Worm (Caenorhabditis elegans) whole organism, late embryonic: Measurements from ENCODE around the gene R160.14.

Experiments
- C08G9.2 ChIP-seq: sonication (generic microtip); optimal IDR thresholded peaks from 2 replicates; lab custom pipeline; 2016; ENCODE audit warnings: mild to moderate bottlenecking, missing genetic modification characterization, moderate library complexity, missing compliant biosample characterization
- C38D4.7 ChIP-seq: fragments of 200-800 bp; sonication (Bioruptor generic); optimal IDR thresholded peaks from 2 replicates; lab custom pipeline; 2018; ENCODE audit warnings: mild to moderate bottlenecking, missing genetic modification characterization, moderate library complexity, missing compliant biosample characterization
- T23F11.4 ChIP-seq: fragments of 200-800 bp; sonication (Bioruptor generic); optimal IDR thresholded peaks from 2 replicates; lab custom pipeline; 2018; ENCODE audit warnings: mild to moderate bottlenecking, missing genetic modification characterization, missing compliant biosample characterization
- Y22D7AL.16 ChIP-seq: sonication (generic microtip); optimal IDR thresholded peaks from 2 replicates; lab custom pipeline; 2016; ENCODE audit warnings: missing genetic modification characterization, missing compliant biosample characterization
- ahr-1 ChIP-seq: sonication (generic microtip); optimal IDR thresholded peaks from 2 replicates; lab custom pipeline; 2016; ENCODE audit warnings: missing genetic modification characterization, missing compliant biosample characterization
- ceh-14 ChIP-seq: sonication (generic microtip); optimal IDR thresholded peaks from 2 replicates; lab custom pipeline; 2016; ENCODE audit warnings: missing genotype, missing genetic modification characterization, missing compliant biosample characterization
- ceh-18 ChIP-seq: sonication (generic microtip); optimal IDR thresholded peaks from 2 replicates; lab custom pipeline; 2016; ENCODE audit warnings: missing genetic modification characterization, missing compliant biosample characterization
- ceh-2 ChIP-seq: sonication (generic microtip); optimal IDR thresholded peaks from 2 replicates; lab custom pipeline; 2016; ENCODE audit warnings: missing genotype, missing genetic modification characterization, missing compliant biosample characterization
- ceh-22 ChIP-seq: sonication (generic microtip); optimal IDR thresholded peaks from 2 replicates; lab custom pipeline; 2017; ENCODE audit warnings: missing biosample characterization, missing genetic modification characterization
- ceh-24 ChIP-seq: sonication (generic microtip); optimal IDR thresholded peaks from 2 replicates; lab custom pipeline; 2016; ENCODE audit warnings: mild to moderate bottlenecking, missing genetic modification characterization, missing compliant biosample characterization
- ceh-31 ChIP-seq: sonication (generic microtip); optimal IDR thresholded peaks from 2 replicates; lab custom pipeline; 2016; ENCODE audit warnings: missing genetic modification characterization, missing compliant biosample characterization
- ceh-45 ChIP-seq: fragments of 200-800 bp; sonication (Bioruptor generic); IDR thresholded peaks from 2 replicates; pipeline ENCODE4 v1.3.6; 2022; ENCODE audit warnings: missing genetic modification reagents, missing genetic modification characterization, missing compliant biosample characterization
- ceh-6 ChIP-seq: fragments of 200-800 bp; sonication (Bioruptor generic); optimal IDR thresholded peaks from 2 replicates; lab custom pipeline; 2018; ENCODE audit warnings: mild to moderate bottlenecking, missing genetic modification characterization, missing compliant biosample characterization
- ceh-9 ChIP-seq: sonication (generic microtip); optimal IDR thresholded peaks from 2 replicates; lab custom pipeline; 2016; ENCODE audit warnings: mild to moderate bottlenecking, missing genetic modification characterization, inconsistent platforms, missing compliant biosample characterization
- dmd-4 ChIP-seq: sonication (generic microtip); optimal IDR thresholded peaks from 2 replicates; lab custom pipeline; 2016; ENCODE audit warnings: borderline replicate concordance, missing genetic modification characterization, missing compliant biosample characterization
- dve-1 ChIP-seq: sonication (generic microtip); optimal IDR thresholded peaks from 2 replicates; lab custom pipeline; 2017; ENCODE audit warnings: antibody characterized with exemption, mild to moderate bottlenecking, missing genetic modification characterization, missing compliant biosample characterization
- elt-4 ChIP-seq: sonication (generic microtip); optimal IDR thresholded peaks from 2 replicates; lab custom pipeline; 2016; ENCODE audit warnings: missing genetic modification characterization, missing compliant biosample characterization
- fkh-6 ChIP-seq: sonication (generic microtip); optimal IDR thresholded peaks from 2 replicates; lab custom pipeline; 2016; ENCODE audit warnings: missing genetic modification characterization, missing compliant biosample characterization
- gmeb-2 ChIP-seq: sonication (generic microtip); optimal IDR thresholded peaks from 2 replicates; lab custom pipeline; 2016; ENCODE audit warnings: missing genetic modification characterization, inconsistent platforms, missing compliant biosample characterization
- hlh-13 ChIP-seq: fragments of 200-800 bp; sonication (Bioruptor generic); optimal IDR thresholded peaks from 2 replicates; lab custom pipeline; 2018; ENCODE audit warnings: mild to moderate bottlenecking, missing genetic modification characterization, missing compliant biosample characterization
- hlh-15 ChIP-seq: sonication (generic microtip); optimal IDR thresholded peaks from 2 replicates; lab custom pipeline; 2016; ENCODE audit warnings: missing genetic modification characterization, missing compliant biosample characterization
- hlh-30 ChIP-seq: sonication (generic microtip); optimal IDR thresholded peaks from 2 replicates; lab custom pipeline; 2017; ENCODE audit warnings: antibody characterized with exemption, missing genetic modification characterization, missing compliant biosample characterization; ENCODE audit not compliant: insufficient read depth
- hlh-8 ChIP-seq: sonication (generic microtip); optimal IDR thresholded peaks from 2 replicates; lab custom pipeline; 2016; ENCODE audit warnings: missing genotype, missing genetic modification characterization, missing compliant biosample characterization
- lim-6 ChIP-seq: sonication (generic microtip); optimal IDR thresholded peaks from 2 replicates; lab custom pipeline; 2016; ENCODE audit warnings: missing genetic modification characterization, missing compliant biosample characterization
- mec-3 ChIP-seq: sonication (generic microtip); optimal IDR thresholded peaks from 2 replicates; lab custom pipeline; 2016; ENCODE audit warnings: borderline replicate concordance, missing genetic modification characterization, missing compliant biosample characterization
- nhr-11 ChIP-seq: fragments of 150-350 bp; optimal IDR thresholded peaks from 2 replicates; lab custom pipeline; 2014; ENCODE audit warnings: missing biosample characterization, missing genetic modification characterization
- npax-4 ChIP-seq: sonication (generic microtip); optimal IDR thresholded peaks from 2 replicates; lab custom pipeline; 2016; ENCODE audit warnings: missing genetic modification characterization, missing compliant biosample characterization
- pag-3 ChIP-seq: sonication (generic microtip); optimal IDR thresholded peaks from 2 replicates; lab custom pipeline; 2016; ENCODE audit warnings: missing compliant biosample characterization, missing genetic modification characterization, borderline replicate concordance
- pat-9 ChIP-seq: fragments of 200-800 bp; sonication (Bioruptor generic); optimal IDR thresholded peaks from 2 replicates; lab custom pipeline; 2018; ENCODE audit warnings: mild to moderate bottlenecking, missing genetic modification characterization, moderate library complexity, missing compliant biosample characterization
- pqm-1 ChIP-seq: sonication (generic microtip); optimal IDR thresholded peaks from 2 replicates; lab custom pipeline; 2016; ENCODE audit warnings: missing genetic modification characterization, missing compliant biosample characterization
- ref-2 ChIP-seq: sonication (generic microtip); optimal IDR thresholded peaks from 2 replicates; lab custom pipeline; 2016; ENCODE audit warnings: missing genetic modification characterization, missing compliant biosample characterization
- rnt-1 ChIP-seq: sonication (generic microtip); optimal IDR thresholded peaks from 2 replicates; lab custom pipeline; 2016; ENCODE audit warnings: missing genetic modification characterization, missing compliant biosample characterization
- sox-2 ChIP-seq: fragments of 200-800 bp; sonication (Bioruptor generic); IDR thresholded peaks from 2 replicates; pipeline ENCODE4 v1.3.6; 2022; ENCODE audit warnings: missing genetic modification reagents, missing genetic modification characterization, missing compliant biosample characterization
- sox-4 ChIP-seq: sonication (generic microtip); optimal IDR thresholded peaks from 2 replicates; lab custom pipeline; 2017; ENCODE audit warnings: mild to moderate bottlenecking, missing genetic modification characterization, inconsistent platforms, missing compliant biosample characterization
- tbx-2 ChIP-seq: sonication (generic microtip); optimal IDR thresholded peaks from 2 replicates; lab custom pipeline; 2016; ENCODE audit warnings: missing genetic modification characterization, missing compliant biosample characterization
- tbx-7 ChIP-seq: sonication (generic microtip); optimal IDR thresholded peaks from 2 replicates; lab custom pipeline; 2016; ENCODE audit warnings: missing genotype, missing genetic modification characterization, missing compliant biosample characterization
- ttx-3 ChIP-seq: sonication (generic microtip); optimal IDR thresholded peaks from 2 replicates; lab custom pipeline; 2016; ENCODE audit warnings: missing genetic modification reagents, missing genetic modification characterization, missing compliant biosample characterization
- unc-55 ChIP-seq: sonication (generic microtip); optimal IDR thresholded peaks from 2 replicates; lab custom pipeline; 2017; ENCODE audit warnings: missing biosample characterization, missing genetic modification reagents, missing genetic modification characterization
- unc-86 ChIP-seq: sonication (generic microtip); optimal IDR thresholded peaks from 2 replicates; lab custom pipeline; 2016; ENCODE audit warnings: missing genetic modification characterization, missing compliant biosample characterization
- ztf-16 ChIP-seq: sonication (generic microtip); optimal IDR thresholded peaks from 2 replicates; lab custom pipeline; 2017; ENCODE audit warnings: missing genetic modification characterization, missing compliant biosample characterization

The R160.14 gene

ce11 chrX:4409591-4410279, 37.8 kb upstream of the R160.14 start:
- TF ChIP-seq sox-4 = no peak
- no peak for TF ChIP-seq T23F11.4 (GFP tag; lab: Kevin White, UChicago)
- no peak for TF ChIP-seq tbx-2
- TF ChIP-seq pat-9 (tag; lab: Kevin White, UChicago) = no peak
- TF ChIP-seq ceh-14 (tag; lab: Kevin White, UChicago) = no peak
- TF ChIP-seq ttx-3 (tag; lab: Kevin White, UChicago) = no peak
- no peak for TF ChIP-seq hlh-8 (tag; lab: Kevin White, UChicago)
- no peak for TF ChIP-seq npax-4
- no peak for TF ChIP-seq unc-55 (GFP tag; lab: Kevin White, UChicago)
- TF ChIP-seq ceh-45 (GFP tag; lab: Robert Waterston, UW) = no peak
- no peak for TF ChIP-seq ahr-1
- TF ChIP-seq dve-1 = no peak
- TF ChIP-seq sox-2 (GFP tag; lab: Robert Waterston, UW) = no peak
- TF ChIP-seq elt-4 (tag; lab: Kevin White, UChicago) = no peak
- TF ChIP-seq ceh-24 (tag; lab: Kevin White, UChicago) = no peak
- no peak for TF ChIP-seq gmeb-2

ce11 chrX:4408466-4408865, 36.6 kb upstream of the R160.14 start:
- TF ChIP-seq Y22D7AL.16 (tag; lab: Kevin White, UChicago) (no peak), pag-3 (tag; lab: Kevin White, UChicago) (no peak), hlh-30 (no peak), hlh-15 (tag; lab: Kevin White, UChicago) (no peak), hlh-13 (GFP tag; lab: Kevin White, UChicago) (no peak), pqm-1 (tag; lab: Kevin White, UChicago) (no peak), ceh-18 (tag; lab: Kevin White, UChicago) (no peak), dve-1 (no peak), mec-3 (no peak), nhr-11 (tag; lab: Kevin White, UChicago) (no peak)

- TF ChIP-seq ceh-9 (no peak), pat-9 (tag; lab: Kevin White, UChicago) (no peak), tbx-7 (tag; lab: Kevin White, UChicago) (no peak), npax-4 (no peak), pag-3 (tag; lab: Kevin White, UChicago) (no peak), ceh-22 (tag; lab: Kevin White, UChicago) (no peak), sox-2 (GFP tag; lab: Robert Waterston, UW) (no peak), sox-4 (no peak), ttx-3 (tag; lab: Kevin White, UChicago) (no peak), hlh-8 (tag; lab: Kevin White, UChicago) (no peak), ahr-1 (no peak), fkh-6 (no peak), elt-4 (tag; lab: Kevin White, UChicago) (no peak), dmd-4 (tag; lab: Kevin White, UChicago) (no peak), hlh-13 (GFP tag; lab: Kevin White, UChicago) (no peak), ceh-6 (no peak), tbx-2 (no peak), pqm-1 (tag; lab: Kevin White, UChicago) (no peak), C08G9.2 (tag; lab: Kevin White, UChicago) (no peak), nhr-11 (tag; lab: Kevin White, UChicago) (no peak)
These were observed 32.8 kb upstream of the R160.14 start for ce11 chrX:4404717-4405116.

ce11 chrX:4402854-4403253, 31.0 kb upstream of the R160.14 start, which contains the start of gene D1079.1:
Gene D1079.1, plus strand, starts transcription at chrX:4403154.
- TF ChIP-seq mec-3 (no peak), ref-2 (tag; lab: Kevin White, UChicago) (no peak), fkh-6 (no peak), dve-1 (no peak)

- TF ChIP-seq ahr-1 (no peak), ttx-3 (tag; lab: Kevin White, UChicago) (no peak), C38D4.7 (GFP tag; lab: Kevin White, UChicago) (no peak), ceh-2 (tag; lab: Kevin White, UChicago) (no peak), tbx-2 (no peak), pat-9 (tag; lab: Kevin White, UChicago) (no peak), ztf-16 (tag; lab: Kevin White, UChicago) (no peak), npax-4 (no peak), hlh-15 (tag; lab: Kevin White, UChicago) (no peak), hlh-8 (tag; lab: Kevin White, UChicago) (no peak), ceh-31 (tag; lab: Kevin White, UChicago) (no peak), rnt-1 (no peak), unc-86 (no peak), ceh-22 (tag; lab: Kevin White, UChicago) (no peak), dve-1 (no peak), lim-6 (tag; lab: Kevin White, UChicago) (no peak), ceh-45 (GFP tag; lab: Robert Waterston, UW) (no peak)
These were observed 28.4 kb upstream of the R160.14 start for ce11 chrX:4400296-4400695.
